Fruit fly (Drosophila melanogaster): ENCODE data around the gene Bhmt.

The Bhmt gene

DNA sequence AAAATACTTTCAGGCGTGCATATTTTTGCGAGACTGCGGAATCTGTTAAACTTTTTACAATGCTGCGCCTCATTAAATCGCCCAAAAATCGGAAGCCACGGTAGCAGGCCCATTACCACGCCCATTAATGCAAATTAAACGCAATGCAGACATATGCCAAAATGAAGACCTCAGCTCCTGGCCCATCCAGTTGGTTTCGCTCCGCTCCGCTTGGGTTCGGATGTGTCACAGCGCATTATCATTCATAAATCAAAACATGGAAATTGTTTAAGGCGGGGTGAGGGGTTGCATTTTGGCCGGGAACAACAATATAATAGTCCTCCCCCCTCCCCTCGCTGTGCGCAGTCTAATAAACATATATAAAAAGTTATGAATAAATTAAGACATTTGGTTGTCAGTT lies 29.2 kb downstream of the Bhmt start:
- TF ChIP-seq noc (tag; optimal IDR thresholded peaks at IDR 0.05) = no peak

DNA sequence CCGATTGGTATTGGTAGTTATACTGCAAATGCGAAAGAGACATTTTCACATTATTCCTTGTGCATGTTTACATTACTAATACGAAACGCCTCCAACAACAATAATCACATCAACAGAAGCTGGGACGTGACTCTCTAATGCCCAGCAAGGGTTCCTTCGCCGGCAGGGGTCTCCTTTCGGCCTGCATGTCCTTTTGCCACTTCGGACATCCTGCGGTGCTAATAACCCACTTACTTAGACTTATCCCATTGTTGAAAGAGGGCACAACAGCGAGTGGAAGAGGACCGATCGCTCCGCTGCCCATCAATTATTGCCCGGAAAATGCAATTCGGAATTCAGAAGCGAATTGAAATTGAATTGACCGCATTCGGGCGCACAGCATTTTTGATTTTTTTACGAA lies 31.2 kb downstream of the Bhmt start:
- no peak for TF ChIP-seq noc (tag; optimal IDR thresholded peaks at IDR 0.05)

DNA sequence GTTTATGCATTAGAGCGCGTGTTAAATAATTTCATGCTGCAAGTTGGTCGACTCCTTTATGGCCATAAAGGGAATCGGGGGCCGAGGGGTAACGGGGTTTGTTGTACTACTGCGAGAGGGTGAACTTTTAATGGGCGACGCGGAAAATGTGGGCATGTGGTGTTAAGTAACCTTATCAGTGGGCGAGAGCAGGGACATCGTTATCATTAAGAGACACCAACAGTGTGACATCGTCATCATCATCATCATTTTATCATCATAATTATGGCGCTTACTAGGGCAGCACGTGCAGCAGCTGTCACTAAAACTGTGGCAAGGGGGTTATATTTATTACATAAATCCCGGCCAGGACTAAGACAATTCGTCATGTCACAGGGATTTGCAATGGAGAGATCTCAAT lies 31.7 kb downstream of the Bhmt start:
- no peak for TF ChIP-seq noc (tag; optimal IDR thresholded peaks at IDR 0.05)

DNA sequence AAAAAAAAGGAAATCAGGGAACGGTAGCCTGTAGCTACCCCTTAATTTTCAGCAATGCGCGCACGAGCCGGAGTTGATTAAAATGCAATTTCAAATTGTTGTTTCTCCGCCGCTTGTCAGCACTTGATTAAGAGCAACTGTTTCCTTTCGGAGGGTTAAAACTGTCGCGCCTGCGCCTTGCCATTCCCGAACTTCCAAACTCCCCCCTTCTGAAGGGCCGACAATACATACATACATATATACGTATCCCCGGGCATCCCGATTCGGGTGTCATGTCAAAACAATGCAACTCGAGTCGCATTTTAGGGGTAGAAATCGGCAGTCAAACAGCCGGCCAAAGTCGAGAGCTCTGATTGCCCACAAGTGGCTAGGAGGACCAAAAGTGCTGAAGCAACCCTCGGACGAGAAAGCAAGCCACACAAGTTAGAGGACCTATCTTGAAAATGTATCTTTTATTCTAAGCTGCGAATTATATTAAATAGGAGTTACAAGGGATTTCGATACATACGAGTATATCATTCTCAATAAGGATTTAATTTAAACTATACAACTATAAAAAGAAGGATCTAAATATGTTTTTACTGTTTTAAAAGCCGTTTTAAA lies 32.4 kb downstream of the Bhmt start:
- no peak for TF ChIP-seq noc (tag; optimal IDR thresholded peaks at IDR 0.05)

DNA sequence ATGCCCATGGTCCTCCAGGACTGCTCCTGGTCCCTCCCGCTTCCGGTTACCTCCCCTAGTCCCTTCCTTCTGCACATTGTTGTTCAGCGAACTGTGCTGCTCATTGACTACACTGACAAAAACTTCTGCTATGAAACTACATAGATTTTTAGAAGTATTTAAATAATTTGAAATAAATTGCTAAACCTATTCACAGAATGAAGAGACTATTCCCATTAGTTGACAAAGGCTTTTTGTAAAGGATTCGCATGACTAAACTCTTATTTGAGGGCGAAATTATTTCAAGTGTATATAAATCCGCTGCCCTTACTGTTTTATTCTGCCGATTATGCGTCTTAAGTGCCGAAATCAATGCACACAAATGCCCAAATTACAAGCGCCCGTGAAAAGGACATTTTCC lies 35.9 kb downstream of the Bhmt start:
- no peak for TF ChIP-seq noc (tag; optimal IDR thresholded peaks at IDR 0.05)

DNA sequence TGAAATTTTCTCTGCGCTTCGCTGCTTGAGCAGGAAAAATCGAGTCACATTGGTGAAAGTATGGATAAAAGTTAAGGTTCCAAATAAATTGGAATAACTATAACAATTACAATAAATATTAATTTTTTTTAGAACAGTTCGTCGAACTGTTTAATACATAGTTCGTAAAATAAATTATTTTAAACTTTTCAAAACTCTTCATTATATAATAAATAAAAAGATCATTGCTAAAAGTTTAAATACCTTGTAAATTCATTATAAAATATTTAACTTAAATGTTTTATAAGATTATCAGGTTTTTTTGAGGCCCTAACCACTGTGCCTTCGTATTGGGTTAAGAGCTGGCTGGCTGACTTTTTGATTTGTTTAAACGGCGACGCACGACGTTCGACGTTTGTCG lies 37.6 kb downstream of the Bhmt start:
- no peak for TF ChIP-seq noc (tag; optimal IDR thresholded peaks at IDR 0.05)

DNA sequence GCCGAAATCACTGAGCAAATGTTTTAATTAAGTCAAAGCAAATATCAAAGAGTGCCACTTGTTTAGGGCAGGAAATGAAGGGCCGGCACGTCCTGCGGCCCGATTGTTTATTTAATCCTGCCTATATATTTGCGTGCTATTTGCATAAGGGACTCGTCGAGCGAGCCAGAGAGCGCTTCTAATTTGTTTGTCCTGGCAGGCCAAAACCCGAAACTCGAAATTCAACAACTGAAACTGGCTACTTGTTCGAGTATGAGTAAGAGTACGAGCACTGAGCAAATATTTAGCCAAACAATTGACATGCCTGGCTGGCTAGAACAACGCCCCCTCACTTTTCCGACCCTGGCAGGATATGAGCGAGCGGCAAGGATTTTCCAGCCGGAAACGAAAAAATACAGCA lies 39.5 kb downstream of the Bhmt start:
- no peak for TF ChIP-seq noc (tag; optimal IDR thresholded peaks at IDR 0.05)

DNA sequence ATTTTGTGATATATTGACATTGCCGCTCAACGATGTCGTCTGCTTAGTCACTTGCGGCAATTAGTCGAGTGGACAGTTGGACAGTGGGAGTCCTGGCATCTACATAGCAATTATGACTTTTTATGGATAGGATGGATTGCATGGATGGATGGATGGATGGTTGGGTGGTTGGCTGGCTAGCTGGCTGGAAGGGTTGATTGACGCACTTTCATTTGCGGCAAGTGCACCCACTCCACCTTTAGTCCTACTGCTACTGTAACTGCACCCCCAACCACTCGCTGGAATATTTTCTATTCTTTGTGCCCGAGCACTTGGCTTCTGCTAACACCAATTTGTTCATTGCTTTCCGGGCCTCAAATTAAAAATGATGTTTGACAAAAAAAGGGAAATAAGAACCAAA lies 42.3 kb downstream of the Bhmt start:
- no peak for TF ChIP-seq noc (tag; optimal IDR thresholded peaks at IDR 0.05)

DNA sequence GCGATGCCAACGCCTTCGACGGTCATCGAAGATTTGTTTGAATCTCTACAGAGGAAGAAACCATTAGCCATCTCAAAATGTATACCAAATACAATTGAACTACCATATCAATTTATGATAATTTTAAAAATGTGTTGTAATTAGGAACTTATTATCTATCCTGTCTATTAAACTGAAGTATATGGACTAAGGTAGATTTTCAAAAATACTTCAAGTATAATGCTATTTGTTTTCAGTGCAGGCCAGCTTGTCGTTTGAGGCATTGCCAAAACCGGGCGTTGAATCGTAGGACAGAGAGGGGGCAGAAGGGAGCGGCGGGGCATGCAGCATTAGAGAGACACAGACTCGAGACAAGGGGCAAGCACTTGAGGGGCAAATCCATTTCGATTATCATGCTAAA lies 49.6 kb downstream of the Bhmt start:
- TF ChIP-seq noc (tag; optimal IDR thresholded peaks at IDR 0.05) = no peak

DNA sequence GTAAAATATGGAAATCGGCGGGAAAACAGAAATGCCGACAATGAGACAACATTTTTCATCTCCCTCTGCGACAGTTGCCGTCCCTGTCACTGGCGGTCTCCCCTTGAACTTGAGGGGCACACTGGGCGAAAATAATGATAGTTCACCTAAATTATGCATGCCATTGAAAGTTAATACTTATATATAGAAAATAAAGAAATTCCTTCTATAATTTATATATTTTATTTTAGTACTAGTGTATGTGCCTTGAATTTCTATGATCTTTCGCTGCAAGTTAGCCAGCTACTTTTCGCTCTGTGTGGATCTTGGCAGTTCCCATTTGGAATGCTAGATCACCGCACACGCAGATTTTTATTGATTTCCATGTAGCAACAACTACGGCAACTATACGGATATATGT lies 50.5 kb downstream of the Bhmt start:
- no peak for TF ChIP-seq noc (tag; optimal IDR thresholded peaks at IDR 0.05)

All from whole organism, larva.